Fruit fly (Drosophila melanogaster) whole organism, embryonic: ENCODE data around the gene CG15483.

Source experiments
- BEAF-32 ChIP-seq: fragments of 200-800 bp; sonication (Bioruptor generic); optimal IDR thresholded peaks from 3 replicates; lab custom pipeline; 2017; ENCODE audit warnings: missing biosample characterization, missing genetic modification characterization, mild to moderate bottlenecking, moderate library complexity, missing genetic modification reagents
- Blimp-1 ChIP-seq: fragments of 200-800 bp; sonication (Bioruptor generic); optimal IDR thresholded peaks from 3 replicates; lab custom pipeline; 2018; ENCODE audit warnings: missing biosample characterization, missing genetic modification characterization, mild to moderate bottlenecking, moderate library complexity, missing genetic modification reagents
- Bteb2 ChIP-seq: fragments of 200-800 bp; sonication (Bioruptor generic); optimal IDR thresholded peaks from 2 replicates; lab custom pipeline; 2016; ENCODE audit warnings: missing biosample characterization, missing genetic modification characterization
- C15 ChIP-seq: fragments of 200-800 bp; sonication (Bioruptor generic); IDR thresholded peaks from 3 replicates; pipeline ENCODE4 v1.3.6; 2022; ENCODE audit warnings: missing biosample characterization, missing genetic modification characterization
- CG11696 ChIP-seq: fragments of 200-800 bp; sonication (Bioruptor generic); IDR thresholded peaks from 2 replicates; pipeline ENCODE4 v1.3.6; 2022; ENCODE audit warnings: missing biosample characterization, missing genetic modification characterization
- CG15073 ChIP-seq: fragments of 200-800 bp; sonication (Bioruptor generic); optimal IDR thresholded peaks from 2 replicates; lab custom pipeline; 2016; ENCODE audit warnings: missing biosample characterization, missing genetic modification characterization
- CG16863 ChIP-seq: fragments of 200-800 bp; sonication (Bioruptor generic); optimal IDR thresholded peaks from 3 replicates; lab custom pipeline; 2016; ENCODE audit warnings: missing biosample characterization, missing genetic modification characterization
- CG17328 ChIP-seq: fragments of 200-800 bp; sonication (Bioruptor generic); IDR thresholded peaks from 2 replicates; pipeline ENCODE4 v1.3.6; 2022; ENCODE audit warnings: missing biosample characterization, missing genetic modification characterization
- CG17912 ChIP-seq: fragments of 200-800 bp; sonication (Bioruptor generic); optimal IDR thresholded peaks from 2 replicates; lab custom pipeline; 2018; ENCODE audit warnings: missing biosample characterization, mild to moderate bottlenecking, missing genetic modification characterization
- CG18764 ChIP-seq: fragments of 200-800 bp; sonication (Bioruptor generic); optimal IDR thresholded peaks from 3 replicates; lab custom pipeline; 2016; ENCODE audit warnings: missing biosample characterization, missing genetic modification characterization
- CG2875 ChIP-seq: fragments of 200-800 bp; sonication (Bioruptor generic); optimal IDR thresholded peaks from 2 replicates; lab custom pipeline; 2017; ENCODE audit warnings: missing biosample characterization, mild to moderate bottlenecking, missing genetic modification characterization, missing genetic modification reagents
- CG31224 ChIP-seq: fragments of 200-800 bp; sonication (Bioruptor generic); IDR thresholded peaks from 2 replicates; pipeline ENCODE4 v1.3.6; 2022; ENCODE audit warnings: missing biosample characterization, missing genetic modification characterization
- CG31388 ChIP-seq: fragments of 200-800 bp; sonication (Bioruptor generic); optimal IDR thresholded peaks from 2 replicates; lab custom pipeline; 2016; ENCODE audit warnings: missing biosample characterization, missing genetic modification characterization
- CG32767 ChIP-seq: fragments of 200-800 bp; sonication (Bioruptor generic); IDR thresholded peaks from 2 replicates; pipeline ENCODE4 v1.3.6; 2022; ENCODE audit warnings: missing biosample characterization, missing genetic modification characterization
- CG3726 ChIP-seq: fragments of 200-800 bp; sonication (Bioruptor generic); IDR thresholded peaks from 3 replicates; pipeline ENCODE4, ENCODE4 v1.3.6; 2022; ENCODE audit warnings: missing biosample characterization, missing genetic modification characterization
- CG4360 ChIP-seq: fragments of 200-800 bp; sonication (Bioruptor generic); IDR thresholded peaks from 2 replicates; pipeline ENCODE4 v1.3.6; 2022; ENCODE audit warnings: missing biosample characterization, missing genetic modification characterization
- CG5245 ChIP-seq: fragments of 200-800 bp; sonication (Bioruptor generic); optimal IDR thresholded peaks from 3 replicates; lab custom pipeline; 2016; ENCODE audit warnings: missing biosample characterization, missing genetic modification characterization
- CG6654 ChIP-seq: fragments of 200-800 bp; sonication (Bioruptor generic); optimal IDR thresholded peaks from 2 replicates; lab custom pipeline; 2017; ENCODE audit warnings: missing biosample characterization, mild to moderate bottlenecking, missing genetic modification characterization
- CG7745 ChIP-seq: fragments of 200-800 bp; sonication (Bioruptor generic); optimal IDR thresholded peaks from 2 replicates; lab custom pipeline; 2018; ENCODE audit warnings: missing biosample characterization, mild to moderate bottlenecking, missing genetic modification characterization, moderate library complexity
- CG7963 ChIP-seq: fragments of 200-800 bp; sonication (Bioruptor generic); IDR thresholded peaks from 3 replicates; pipeline ENCODE4 v1.3.6; 2022; ENCODE audit warnings: missing biosample characterization, missing genetic modification characterization; ENCODE audit not compliant: partially characterized antibody
- CG9215 ChIP-seq: fragments of 200-800 bp; sonication (Bioruptor generic); IDR thresholded peaks from 2 replicates; pipeline ENCODE4 v1.3.6; 2022; ENCODE audit warnings: missing biosample characterization, missing genetic modification characterization
- CG9797 ChIP-seq: fragments of 200-800 bp; sonication (Bioruptor generic); optimal IDR thresholded peaks from 3 replicates; lab custom pipeline; 2018; ENCODE audit warnings: missing biosample characterization, mild to moderate bottlenecking, missing genetic modification characterization
- CG9932 ChIP-seq: fragments of 200-800 bp; sonication (Bioruptor generic); IDR thresholded peaks from 2 replicates; pipeline ENCODE4 v1.3.6; 2022; ENCODE audit warnings: missing biosample characterization, missing genetic modification characterization
- CTCF ChIP-seq: fragments of 200-800 bp; sonication (Bioruptor generic); optimal IDR thresholded peaks from 2 replicates; lab custom pipeline; 2017; ENCODE audit warnings: missing biosample characterization, mild to moderate bottlenecking, missing genetic modification characterization, moderate library complexity
- Dfd ChIP-seq, 2 experiments: fragments of >200 bp; optimal IDR thresholded peaks; 2 replicates each; lab custom pipeline; 2017; ENCODE audit warnings: missing biosample characterization in 2 of 2, missing genetic modification characterization in 2 of 2
- Dip2 ChIP-seq: fragments of 200-800 bp; sonication (Bioruptor generic); IDR thresholded peaks from 2 replicates; pipeline ENCODE4 v1.3.6; 2022; ENCODE audit warnings: missing biosample characterization, missing genetic modification characterization
- Fer3 ChIP-seq: fragments of 200-800 bp; sonication (Bioruptor generic); optimal IDR thresholded peaks from 2 replicates; lab custom pipeline; 2018; ENCODE audit warnings: missing biosample characterization, mild to moderate bottlenecking, missing genetic modification characterization, moderate library complexity
- HLH4C ChIP-seq: fragments of 200-800 bp; sonication (Bioruptor generic); IDR thresholded peaks from 3 replicates; pipeline ENCODE4 v1.3.6; 2022; ENCODE audit warnings: missing biosample characterization, missing genetic modification characterization; ENCODE audit not compliant: partially characterized antibody
- Hmr ChIP-seq: fragments of 200-800 bp; sonication (Bioruptor generic); optimal IDR thresholded peaks from 3 replicates; lab custom pipeline; 2017; ENCODE audit warnings: mild to moderate bottlenecking, missing biosample characterization, missing genetic modification reagents, missing genetic modification characterization
- Hr51 ChIP-seq, 2 experiments: fragments of 200-800 bp; sonication (Bioruptor generic); optimal IDR thresholded peaks; 2 replicates in 1 of 2; 3 replicates in 1 of 2; lab custom pipeline; 2016 to 2018; ENCODE audit warnings: missing biosample characterization in 2 of 2, missing genetic modification characterization in 2 of 2, mild to moderate bottlenecking in 1 of 2, moderate library complexity in 1 of 2
- MBD-R2 ChIP-seq: fragments of 200-800 bp; sonication (Bioruptor generic); IDR thresholded peaks from 2 replicates; pipeline ENCODE4 v1.3.6; 2022; ENCODE audit warnings: missing biosample characterization, missing genetic modification characterization
- MESR4 ChIP-seq: fragments of 200-800 bp; sonication (Bioruptor generic); optimal IDR thresholded peaks from 2 replicates; lab custom pipeline; 2018; ENCODE audit warnings: missing biosample characterization, mild to moderate bottlenecking, missing genetic modification characterization, moderate library complexity
- Max ChIP-seq: fragments of 200-800 bp; sonication (Bioruptor generic); optimal IDR thresholded peaks from 2 replicates; lab custom pipeline; 2016; ENCODE audit warnings: missing biosample characterization, mild to moderate bottlenecking, missing genetic modification characterization
- Oaz ChIP-seq: fragments of 200-800 bp; sonication (Bioruptor generic); IDR thresholded peaks from 2 replicates; pipeline ENCODE4 v1.3.6; 2022; ENCODE audit warnings: missing biosample characterization, missing genetic modification characterization
- Opbp ChIP-seq: fragments of 200-800 bp; sonication (Bioruptor generic); IDR thresholded peaks from 3 replicates; pipeline ENCODE4 v1.3.6; 2022; ENCODE audit warnings: missing biosample characterization, missing genetic modification characterization; ENCODE audit not compliant: partially characterized antibody
- Sox102F ChIP-seq: fragments of 200-800 bp; sonication (Bioruptor generic); optimal IDR thresholded peaks from 2 replicates; lab custom pipeline; 2018; ENCODE audit warnings: missing biosample characterization, mild to moderate bottlenecking, missing genetic modification characterization, moderate library complexity
- Sry-δ ChIP-seq: fragments of 200-800 bp; sonication (Bioruptor generic); optimal IDR thresholded peaks from 2 replicates; lab custom pipeline; 2016; ENCODE audit warnings: missing biosample characterization, missing genetic modification characterization
- Taf1 ChIP-seq: fragments of 200-800 bp; sonication (Bioruptor generic); IDR thresholded peaks from 2 replicates; pipeline ENCODE4 v1.3.6; 2022; ENCODE audit warnings: missing biosample characterization, missing genetic modification characterization
- ac ChIP-seq: fragments of 200-800 bp; sonication (Bioruptor generic); optimal IDR thresholded peaks from 3 replicates; lab custom pipeline; 2017; ENCODE audit warnings: missing biosample characterization, mild to moderate bottlenecking, missing genetic modification characterization
- ara ChIP-seq: fragments of 200-800 bp; sonication (Bioruptor generic); IDR thresholded peaks from 2 replicates; pipeline ENCODE4 v1.3.6; 2022; ENCODE audit warnings: missing biosample characterization, missing genetic modification characterization
- cato ChIP-seq: fragments of 200-800 bp; sonication (Bioruptor generic); optimal IDR thresholded peaks from 2 replicates; lab custom pipeline; 2016; ENCODE audit warnings: missing biosample characterization, missing genetic modification characterization, borderline replicate concordance
- chn ChIP-seq: fragments of 200-800 bp; sonication (Bioruptor generic); optimal IDR thresholded peaks from 2 replicates; lab custom pipeline; 2016; ENCODE audit warnings: missing biosample characterization, missing genetic modification characterization
- ci ChIP-seq: fragments of 200-800 bp; sonication (Bioruptor generic); IDR thresholded peaks from 3 replicates; pipeline ENCODE4 v1.3.6; 2022; ENCODE audit warnings: missing biosample characterization, missing genetic modification characterization
- cwo ChIP-seq: fragments of 200-800 bp; sonication (Bioruptor generic); optimal IDR thresholded peaks from 3 replicates; lab custom pipeline; 2017; ENCODE audit warnings: missing biosample characterization, missing genetic modification characterization, mild to moderate bottlenecking, moderate library complexity, missing genetic modification reagents
- dati ChIP-seq: fragments of 200-800 bp; sonication (Bioruptor generic); IDR thresholded peaks from 2 replicates; pipeline ENCODE4 v1.3.6; 2022; ENCODE audit warnings: missing biosample characterization, missing genetic modification characterization
- ewg ChIP-seq: fragments of 200-800 bp; sonication (Bioruptor generic); optimal IDR thresholded peaks from 3 replicates; lab custom pipeline; 2017; ENCODE audit warnings: mild to moderate bottlenecking, missing biosample characterization, missing genetic modification reagents, missing genetic modification characterization
- gce ChIP-seq: fragments of 200-800 bp; sonication (Bioruptor generic); IDR thresholded peaks from 3 replicates; pipeline ENCODE4 v1.3.6; 2022; ENCODE audit warnings: missing biosample characterization, missing genetic modification characterization
- ham ChIP-seq: fragments of 200-800 bp; sonication (Bioruptor generic); IDR thresholded peaks from 2 replicates; pipeline ENCODE4 v1.3.6; 2022; ENCODE audit warnings: missing biosample characterization, missing genetic modification characterization
- hb ChIP-seq: fragments of 200-800 bp; sonication (Bioruptor generic); IDR thresholded peaks from 3 replicates; pipeline ENCODE4 v1.3.6; 2022; ENCODE audit warnings: missing biosample characterization, missing genetic modification characterization; ENCODE audit not compliant: partially characterized antibody
- sens ChIP-seq: fragments of 200-800 bp; sonication (Bioruptor generic); peaks from one replicate; lab custom pipeline; 2016; ENCODE audit warnings: missing biosample characterization, missing genetic modification characterization
- slbo ChIP-seq: fragments of 200-800 bp; sonication (Bioruptor generic); IDR thresholded peaks from 2 replicates; pipeline ENCODE4 v1.3.6; 2022; ENCODE audit warnings: missing biosample characterization, missing genetic modification characterization

Gene CG15483

dm6 chr2L:12721794-12722315 is 39.8 kb downstream of the CG15483 start, which contains the start of gene Pih1D1 (continued):
- TF ChIP-seq ewg (GFP tag; lab: Kevin White, UChicago) (peak; percentile 90), Hmr (peak; percentile 96), CG15073 (peak; percentile 77), CG17328 (peak; percentile 91), CG5245 (GFP tag; lab: Kevin White, UChicago) (peak; percentile 89), CG17912 (peak; percentile 52), CG31224 (GFP tag; lab: Robert Waterston, UW) (peak; percentile 93), Dip2 (GFP tag; lab: Robert Waterston, UW) (peak; percentile 69; the same call in 1 of the 2 replicates), CG9215 (GFP tag; lab: Robert Waterston, UW) (peak; percentile 96), Fer3 (tag; lab: Kevin White, UChicago) (peak; percentile 95), dati (GFP tag; lab: Robert Waterston, UW) (peak; percentile 78; the same call in 1 of the 2 replicates), CTCF (no peak), MBD-R2 (GFP tag; lab: Robert Waterston, UW) (peak; percentile 82), Sry-δ (peak; percentile 55), sens (GFP tag; lab: Kevin White, UChicago) (peak; percentile 99), CG9932 (GFP tag; lab: Robert Waterston, UW) (peak; percentile 97), C15 (GFP tag; lab: Robert Waterston, UW) (peak; percentile 91; the same call in 2 of the 3 replicates), ac (GFP tag; lab: Kevin White, UChicago) (peak; percentile 7), Bteb2 (GFP tag; lab: Kevin White, UChicago) (peak; percentile 92), Max (GFP tag; lab: Kevin White, UChicago) (peak; percentile 94), cwo (GFP tag; lab: Kevin White, UChicago) (peak; percentile 89), slbo (GFP tag; lab: Robert Waterston, UW) (peak; percentile 97), CG7963 (no peak), CG16863 (GFP tag; lab: Kevin White, UChicago) (peak; percentile 91), CG18764 (GFP tag; lab: Kevin White, UChicago) (peak; percentile 92), ara (peak; percentile 94), CG7745 (tag; lab: Kevin White, UChicago) (no peak), CG6654 (GFP tag; lab: Kevin White, UChicago) (peak; percentile 90), BEAF-32 (GFP tag; lab: Kevin White, UChicago) (peak; percentile 62), Blimp-1 (GFP tag; lab: Kevin White, UChicago) (peak; percentile 92), Dfd (GFP tag; optimal IDR thresholded peaks at IDR 0.05; lab: Kevin White, UChicago) (peak in 1 of 2 experiments; percentile 93), CG31388 (GFP tag; lab: Kevin White, UChicago) (peak; percentile 88), Taf1 (peak; percentile 93), Hr51 (GFP tag; optimal IDR thresholded peaks at IDR 0.05; lab: Kevin White, UChicago) (peak; percentile 92 to 94), Opbp (GFP tag; lab: Robert Waterston, UW) (no peak), CG3726 (GFP tag; lab: Robert Waterston, UW) (peak; percentile 96), chn (GFP tag; lab: Kevin White, UChicago) (peak; percentile 94), HLH4C (GFP tag; lab: Robert Waterston, UW) (no peak), gce (peak; percentile 88), hb (GFP tag; lab: Robert Waterston, UW) (no peak), ci (GFP tag; lab: Robert Waterston, UW) (peak; percentile 90), CG4360 (GFP tag; lab: Robert Waterston, UW) (peak; percentile 66), cato (GFP tag; lab: Kevin White, UChicago) (peak; percentile 93), CG32767 (peak; percentile 91), CG11696 (GFP tag; lab: Robert Waterston, UW) (peak; percentile 78), CG2875 (peak; percentile 78), Sox102F (GFP tag; lab: Kevin White, UChicago) (peak; percentile 95), ham (GFP tag; lab: Robert Waterston, UW) (peak; percentile 90), MESR4 (GFP tag; lab: Kevin White, UChicago) (no peak), Oaz (GFP tag; lab: Robert Waterston, UW) (peak; percentile 95), CG9797 (GFP tag; lab: Kevin White, UChicago) (peak; percentile 82)
